Worm (Caenorhabditis elegans): ENCODE data around the gene srw-90.

DNA sequence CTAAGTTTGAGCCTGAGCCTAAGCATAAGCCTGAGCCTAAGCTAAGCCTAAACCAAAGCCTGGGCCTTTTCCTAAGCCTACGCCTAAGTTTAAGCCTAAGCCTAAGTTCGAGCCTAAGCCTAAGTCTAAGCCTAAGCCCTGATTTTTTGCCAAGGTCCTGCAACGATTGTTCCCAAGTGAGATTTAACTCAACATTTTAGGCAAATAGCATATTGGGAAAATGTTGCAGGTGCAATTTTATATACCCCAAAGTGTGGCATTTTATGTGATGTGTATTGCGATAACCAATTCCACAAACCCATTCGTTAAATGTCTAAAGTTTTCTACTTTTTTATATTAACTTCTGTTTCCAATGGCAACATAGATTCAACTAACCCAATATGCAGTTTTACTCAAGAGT is 39.6 kb upstream of the srw-90 start, which contains the start of gene irld-40:
- TF ChIP-seq lsy-2 (tag; optimal IDR thresholded peaks at IDR 0.05) (no peak), lin-13 (tag; optimal IDR thresholded peaks at IDR 0.05) (no peak), unc-62 (GFP tag; optimal IDR thresholded peaks at IDR 0.05) (no peak), elt-1 (tag; optimal IDR thresholded peaks at IDR 0.05; ENCODE audit: borderline replicate concordance, insufficient read depth) (no peak), cnd-1 (tag; optimal IDR thresholded peaks at IDR 0.05) (no peak), nhr-237 (tag; optimal IDR thresholded peaks at IDR 0.05) (no peak), ham-2 (GFP tag; optimal IDR thresholded peaks at IDR 0.05) (no peak), snpc-4 (tag; optimal IDR thresholded peaks at IDR 0.05) (no peak), nhr-76 (tag; optimal IDR thresholded peaks at IDR 0.05) (no peak), M03D4.4 (tag; optimal IDR thresholded peaks at IDR 0.05) (no peak), pha-4 (tag; optimal IDR thresholded peaks at IDR 0.05) (no peak), sem-2 (GFP tag; optimal IDR thresholded peaks at IDR 0.05) (no peak), ces-1 (GFP tag; optimal IDR thresholded peaks at IDR 0.05) (no peak), mep-1 (tag; optimal IDR thresholded peaks at IDR 0.05) (no peak)

Measured in whole organism, mixed stage, embryonic.